Worm (Caenorhabditis elegans): ENCODE measurements around the gene ZK813.3.

The ZK813.3 gene

ce11 chrX:3444514-3444913 is 2.9 kb downstream of the ZK813.3 start, which contains the start of gene ZK813.7:
ZK813.7 (plus strand) TSS chrX:3444814.
- no peak for TF ChIP-seq nfya-1 (tag; optimal IDR thresholded peaks at IDR 0.05; ENCODE audit: insufficient read depth)
- TF ChIP-seq lin-39 (tag; optimal IDR thresholded peaks at IDR 0.05) = no peak
- TF ChIP-seq nhr-12 (tag; optimal IDR thresholded peaks at IDR 0.05) = no peak
- no peak for TF ChIP-seq nhr-237 (tag; optimal IDR thresholded peaks at IDR 0.05)
- no peak for TF ChIP-seq ceh-82 (tag; optimal IDR thresholded peaks at IDR 0.05)
- no peak for TF ChIP-seq skn-1 (tag; optimal IDR thresholded peaks at IDR 0.05)
- TF ChIP-seq fkh-10 (GFP tag; optimal IDR thresholded peaks at IDR 0.05) = no peak
- TF ChIP-seq fkh-2 (tag; optimal IDR thresholded peaks at IDR 0.05) = no peak

ce11 chrX:3446011-3446410 is 4.4 kb downstream of the ZK813.3 start, which contains the start of gene ZK813.1:
ZK813.1 (plus strand) TSS chrX:3446311.
- TF ChIP-seq ztf-4 (tag; optimal IDR thresholded peaks at IDR 0.05) (no peak), nfya-1 (tag; optimal IDR thresholded peaks at IDR 0.05; ENCODE audit: insufficient read depth) (no peak), sea-2 (GFP tag; optimal IDR thresholded peaks at IDR 0.05) (no peak), elt-3 (tag; optimal IDR thresholded peaks at IDR 0.05) (no peak), ztf-11 (tag; optimal IDR thresholded peaks at IDR 0.05) (no peak), nhr-76 (tag; optimal IDR thresholded peaks at IDR 0.05) (no peak), tbx-2 (tag; optimal IDR thresholded peaks at IDR 0.05) (no peak), ceh-28 (tag; optimal IDR thresholded peaks at IDR 0.05) (no peak), ama-1 (optimal IDR thresholded peaks at IDR 0.05) (no peak), fkh-10 (GFP tag; optimal IDR thresholded peaks at IDR 0.05) (no peak)

ce11 chrX:3451122-3451521 is 9.5 kb downstream of the ZK813.3 start, which contains the start of gene ZK813.5:
ZK813.5 (minus strand) TSS chrX:3451222.
- TF ChIP-seq fkh-10 (GFP tag; optimal IDR thresholded peaks at IDR 0.05) (no peak), nhr-25 (tag; optimal IDR thresholded peaks at IDR 0.05) (no peak), pqm-1 (tag; optimal IDR thresholded peaks at IDR 0.05) (no peak), pha-4 (tag; optimal IDR thresholded peaks at IDR 0.05) (no peak), ama-1 (optimal IDR thresholded peaks at IDR 0.05) (no peak), fos-1 (tag; optimal IDR thresholded peaks at IDR 0.05) (no peak), lsy-12 (tag; optimal IDR thresholded peaks at IDR 0.05) (no peak), tbx-2 (tag; optimal IDR thresholded peaks at IDR 0.05) (no peak), nhr-28 (tag; optimal IDR thresholded peaks at IDR 0.05) (no peak), lin-39 (tag; optimal IDR thresholded peaks at IDR 0.05) (no peak)

DNA sequence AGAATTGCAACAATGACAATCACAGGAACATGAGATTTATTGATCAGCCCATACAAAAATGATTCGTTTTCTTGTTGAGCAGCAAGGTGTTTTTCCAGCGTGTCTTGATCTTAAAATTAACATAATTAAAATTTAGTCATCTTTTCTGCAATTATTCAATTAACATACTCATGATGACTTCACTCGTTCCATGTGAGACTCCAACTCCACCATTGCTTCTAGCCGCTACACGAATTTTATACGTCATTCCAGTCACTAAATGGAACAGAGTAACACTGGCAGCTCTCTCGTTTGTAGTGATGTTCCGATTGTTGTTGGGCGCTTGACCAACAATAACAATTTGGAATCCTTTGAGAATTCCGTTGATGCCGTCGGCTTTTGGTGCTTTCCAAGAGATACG is 12.2 kb downstream of the ZK813.3 start:
- TF ChIP-seq ceh-9 (tag; optimal IDR thresholded peaks at IDR 0.05) = no peak
- no peak for TF ChIP-seq nhr-67 (tag; optimal IDR thresholded peaks at IDR 0.05)
- no peak for TF ChIP-seq mml-1 (tag; optimal IDR thresholded peaks at IDR 0.05)
- TF ChIP-seq skn-1 (tag; optimal IDR thresholded peaks at IDR 0.05) = no peak
- TF ChIP-seq lin-15B (tag; optimal IDR thresholded peaks at IDR 0.05) = no peak
- TF ChIP-seq ZK546.5 (tag; optimal IDR thresholded peaks at IDR 0.05) = no peak
- TF ChIP-seq unc-62 (GFP tag; optimal IDR thresholded peaks at IDR 0.05) = no peak
- TF ChIP-seq fos-1 (tag; optimal IDR thresholded peaks at IDR 0.05) = no peak

DNA sequence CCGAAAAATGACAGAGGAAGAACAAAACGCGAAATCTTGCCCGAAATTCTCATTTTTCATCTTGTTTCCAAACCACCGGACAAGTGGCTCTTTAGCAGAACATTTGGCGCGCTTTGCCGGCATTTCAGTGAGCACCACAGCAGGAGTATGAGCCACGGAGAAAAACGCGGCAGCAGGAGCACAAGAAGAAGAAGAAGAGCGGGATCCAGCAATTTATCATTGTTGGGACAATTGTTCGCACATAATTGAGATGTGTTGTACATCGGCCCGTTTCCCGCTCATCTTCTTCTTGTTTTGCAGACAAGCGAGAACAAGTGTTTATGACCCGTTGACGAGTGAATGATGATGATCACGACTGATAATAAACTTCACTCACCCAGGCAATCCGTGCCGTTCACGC is 13.9 kb downstream of the ZK813.3 start:
- peak; percentile 61 for TF ChIP-seq egl-5 (tag; optimal IDR thresholded peaks at IDR 0.05)
- TF ChIP-seq lin-39 (tag; optimal IDR thresholded peaks at IDR 0.05) = peak; percentile 93
- no peak for TF ChIP-seq sea-2 (GFP tag; optimal IDR thresholded peaks at IDR 0.05)
- no peak for TF ChIP-seq skn-1 (tag; optimal IDR thresholded peaks at IDR 0.05)
- no peak for TF ChIP-seq ceh-82 (tag; optimal IDR thresholded peaks at IDR 0.05)
- TF ChIP-seq pha-4 (tag; optimal IDR thresholded peaks at IDR 0.05) = no peak
- TF ChIP-seq unc-62 (GFP tag; optimal IDR thresholded peaks at IDR 0.05) = peak; percentile 43
- peak; percentile 50 for TF ChIP-seq nfya-1 (tag; optimal IDR thresholded peaks at IDR 0.05; ENCODE audit: insufficient read depth)

- no peak for TF ChIP-seq ceh-9 (tag; optimal IDR thresholded peaks at IDR 0.05)
- no peak for TF ChIP-seq ceh-82 (tag; optimal IDR thresholded peaks at IDR 0.05)
- TF ChIP-seq snpc-4 (tag; optimal IDR thresholded peaks at IDR 0.05) = no peak
- no peak for TF ChIP-seq elt-2 (tag; optimal IDR thresholded peaks at IDR 0.05)
- TF ChIP-seq fkh-10 (GFP tag; optimal IDR thresholded peaks at IDR 0.05) = no peak
- TF ChIP-seq unc-62 (GFP tag; optimal IDR thresholded peaks at IDR 0.05) = no peak
- TF ChIP-seq ZK546.5 (tag; optimal IDR thresholded peaks at IDR 0.05) = no peak
- TF ChIP-seq egl-5 (tag; optimal IDR thresholded peaks at IDR 0.05) = no peak
- no peak for TF ChIP-seq nhr-43 (tag; optimal IDR thresholded peaks at IDR 0.05; ENCODE audit: poor library complexity, severe bottlenecking)
- no peak for TF ChIP-seq skn-1 (tag; optimal IDR thresholded peaks at IDR 0.05)
- no peak for TF ChIP-seq nhr-12 (tag; optimal IDR thresholded peaks at IDR 0.05)
- no peak for TF ChIP-seq eor-1 (tag; optimal IDR thresholded peaks at IDR 0.05)
- TF ChIP-seq nhr-77 (tag; optimal IDR thresholded peaks at IDR 0.05) = no peak
- TF ChIP-seq mml-1 (tag; optimal IDR thresholded peaks at IDR 0.05) = no peak
- no peak for TF ChIP-seq sea-2 (GFP tag; optimal IDR thresholded peaks at IDR 0.05)
These were observed 20.4 kb downstream of the ZK813.3 start for ce11 chrX:3462086-3462485.

Measured in whole organism, L3 larva.